Fruit fly (Drosophila melanogaster): Measurements from ENCODE around the gene CG15356.

Gene CG15356

DNA sequence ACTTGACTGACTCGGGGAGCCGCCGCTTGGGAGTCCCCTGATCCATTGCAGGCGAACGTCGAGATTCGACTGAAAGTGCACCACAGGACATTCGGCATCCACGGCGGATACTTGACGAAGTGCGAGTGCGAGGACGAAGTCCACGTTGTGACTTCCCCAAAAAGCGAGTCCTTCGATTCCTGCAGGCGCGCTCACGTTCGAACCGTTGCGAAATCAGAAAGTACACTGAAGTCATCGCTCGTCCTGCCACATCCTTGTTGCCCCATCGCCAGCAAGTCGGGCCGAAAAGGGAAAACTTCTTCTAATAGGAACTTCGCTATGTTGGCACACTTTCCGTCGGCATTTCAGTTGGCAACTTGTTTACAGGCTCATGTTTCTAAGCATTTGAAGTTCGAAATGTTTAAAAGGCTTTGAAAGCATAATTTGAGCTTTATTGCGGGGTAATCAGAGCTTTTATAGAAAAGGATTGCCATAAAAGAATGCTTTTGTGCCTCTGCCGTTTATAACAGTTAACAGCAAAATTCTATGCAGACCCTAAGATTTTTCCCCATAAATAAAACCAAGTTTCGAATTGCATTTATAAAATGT lies 25.6 kb upstream of the CG15356 start, which contains the start of gene CG33543:
CG33543 (minus strand) TSS at position 232 of the 588 bp plus-strand sequence.
- TF ChIP-seq foxo (GFP tag; optimal IDR thresholded peaks at IDR 0.05) (no peak), woc (GFP tag; optimal IDR thresholded peaks at IDR 0.05) (no peak), br (GFP tag; optimal IDR thresholded peaks at IDR 0.05) (no peak), Hr83 (GFP tag; optimal IDR thresholded peaks at IDR 0.05; ENCODE audit: poor library complexity, severe bottlenecking) (no peak), pan (optimal IDR thresholded peaks at IDR 0.05) (no peak), psq (GFP tag; optimal IDR thresholded peaks at IDR 0.05) (no peak), h (GFP tag; optimal IDR thresholded peaks at IDR 0.05) (no peak), HLH106 (tag; optimal IDR thresholded peaks at IDR 0.05) (no peak), Mio (GFP tag; optimal IDR thresholded peaks at IDR 0.05) (no peak), fru (GFP tag; optimal IDR thresholded peaks at IDR 0.05) (no peak), dl (GFP tag; optimal IDR thresholded peaks at IDR 0.05; ENCODE audit: insufficient read depth in 1 of 2, partially characterized antibody in 2 of 2) (no peak), Rel (GFP tag; optimal IDR thresholded peaks at IDR 0.05) (no peak), Rel (tag; optimal IDR thresholded peaks at IDR 0.05) (no peak), Abd-B (GFP tag; optimal IDR thresholded peaks at IDR 0.05) (no peak), ey (GFP tag; optimal IDR thresholded peaks at IDR 0.05) (no peak), Hnf4 (GFP tag; optimal IDR thresholded peaks at IDR 0.05) (no peak), Sp1 (GFP tag; optimal IDR thresholded peaks at IDR 0.05) (no peak), lola (GFP tag; optimal IDR thresholded peaks at IDR 0.05) (no peak), Dif (GFP tag; optimal IDR thresholded peaks at IDR 0.05; ENCODE audit: partially characterized antibody) (no peak), rgr (GFP tag; optimal IDR thresholded peaks at IDR 0.05) (no peak)

dm6 chr2L:1992060-1992459 lies 11.5 kb upstream of the CG15356 start, which contains the start of gene Obp22a:
TSS of gene Obp22a (minus strand) at chr2L:1992160.
- TF ChIP-seq jim (GFP tag; optimal IDR thresholded peaks at IDR 0.05) (no peak), sage (GFP tag; optimal IDR thresholded peaks at IDR 0.05) (no peak), Dfd (GFP tag; optimal IDR thresholded peaks at IDR 0.05) (no peak), fru (GFP tag; optimal IDR thresholded peaks at IDR 0.05) (no peak), Jra (GFP tag; optimal IDR thresholded peaks at IDR 0.05) (no peak), Hnf4 (GFP tag; optimal IDR thresholded peaks at IDR 0.05) (no peak), woc (GFP tag; optimal IDR thresholded peaks at IDR 0.05) (no peak), Vsx2 (GFP tag; optimal IDR thresholded peaks at IDR 0.05; ENCODE audit: partially characterized antibody) (no peak), N (GFP tag; optimal IDR thresholded peaks at IDR 0.05) (no peak), HLH106 (tag; optimal IDR thresholded peaks at IDR 0.05) (no peak), tai (GFP tag; optimal IDR thresholded peaks at IDR 0.05) (no peak), pan (optimal IDR thresholded peaks at IDR 0.05) (no peak), sv (GFP tag; optimal IDR thresholded peaks at IDR 0.05) (no peak), rgr (GFP tag; optimal IDR thresholded peaks at IDR 0.05) (no peak)

DNA sequence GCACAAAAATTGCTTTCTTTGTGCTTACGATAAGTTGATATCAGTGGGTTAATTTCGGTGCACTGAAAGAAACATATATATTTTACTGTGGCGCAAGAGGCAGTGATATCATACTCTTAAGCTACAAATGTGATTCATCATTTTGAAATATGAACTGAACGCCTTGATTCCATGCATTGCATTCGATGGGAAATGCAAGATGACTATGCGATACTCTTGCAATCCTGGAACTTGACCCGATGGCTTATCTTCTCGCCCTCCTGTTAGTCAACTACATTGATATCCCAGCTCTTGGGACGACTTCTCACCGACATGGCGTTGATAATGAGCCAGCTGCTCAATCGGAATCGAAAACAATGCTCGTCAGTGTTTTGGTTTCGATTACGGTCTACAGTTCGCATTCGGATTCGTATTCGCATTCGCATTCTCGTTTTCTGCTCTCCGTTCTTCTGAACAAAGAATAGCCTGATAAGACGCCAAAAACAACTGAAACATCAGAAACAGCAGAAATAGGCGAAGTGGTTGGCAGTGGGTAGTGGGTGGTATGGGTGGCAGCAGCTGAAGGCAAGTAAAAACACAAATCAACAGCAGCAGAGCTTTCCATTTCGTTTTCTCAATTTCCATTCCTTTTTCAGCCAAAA lies 8.8 kb upstream of the CG15356 start:
- TF ChIP-seq tai (GFP tag; optimal IDR thresholded peaks at IDR 0.05) (no peak), dl (GFP tag; optimal IDR thresholded peaks at IDR 0.05; ENCODE audit: insufficient read depth in 1 of 2, partially characterized antibody in 2 of 2) (peak in 1 of 2 experiments; percentile 22), Rel (GFP tag; optimal IDR thresholded peaks at IDR 0.05) (peak; percentile 3), Rel (tag; optimal IDR thresholded peaks at IDR 0.05) (peak; percentile 43), N (GFP tag; optimal IDR thresholded peaks at IDR 0.05) (no peak), pan (optimal IDR thresholded peaks at IDR 0.05) (no peak), Hnf4 (GFP tag; optimal IDR thresholded peaks at IDR 0.05) (peak; percentile 33), sage (GFP tag; optimal IDR thresholded peaks at IDR 0.05) (no peak), dmrt93B (GFP tag; optimal IDR thresholded peaks at IDR 0.05) (no peak), GATAd (GFP tag; optimal IDR thresholded peaks at IDR 0.05) (no peak), Vsx2 (GFP tag; optimal IDR thresholded peaks at IDR 0.05; ENCODE audit: partially characterized antibody) (no peak), h (GFP tag; optimal IDR thresholded peaks at IDR 0.05) (peak; percentile 65), CG32264 (GFP tag; optimal IDR thresholded peaks at IDR 0.05) (no peak), OdsH (GFP tag; optimal IDR thresholded peaks at IDR 0.05) (peak; percentile 21), fru (GFP tag; optimal IDR thresholded peaks at IDR 0.05) (peak; percentile 16), HLH106 (tag; optimal IDR thresholded peaks at IDR 0.05) (peak; percentile 1), foxo (GFP tag; optimal IDR thresholded peaks at IDR 0.05) (peak in 1 of 2 experiments; percentile 27), CrebA (GFP tag; optimal IDR thresholded peaks at IDR 0.05; ENCODE audit: borderline replicate concordance) (no peak), CG9705 (GFP tag; optimal IDR thresholded peaks at IDR 0.05) (no peak), psq (GFP tag; optimal IDR thresholded peaks at IDR 0.05) (peak; percentile 87), Sp1 (GFP tag; optimal IDR thresholded peaks at IDR 0.05) (peak; percentile 20), usp (GFP tag; optimal IDR thresholded peaks at IDR 0.05) (no peak), Abd-B (GFP tag; optimal IDR thresholded peaks at IDR 0.05) (no peak), Mio (GFP tag; optimal IDR thresholded peaks at IDR 0.05) (no peak), br (GFP tag; optimal IDR thresholded peaks at IDR 0.05) (peak; percentile 37), ey (GFP tag; optimal IDR thresholded peaks at IDR 0.05) (peak; percentile 45), Hr78 (GFP tag; optimal IDR thresholded peaks at IDR 0.05) (no peak), Jra (GFP tag; optimal IDR thresholded peaks at IDR 0.05) (peak; percentile 70), brk (GFP tag; optimal IDR thresholded peaks at IDR 0.05) (no peak), jim (GFP tag; optimal IDR thresholded peaks at IDR 0.05) (no peak), rgr (GFP tag; optimal IDR thresholded peaks at IDR 0.05) (peak; percentile 47), Dfd (GFP tag; optimal IDR thresholded peaks at IDR 0.05) (no peak), dsf (GFP tag; optimal IDR thresholded peaks at IDR 0.05; ENCODE audit: borderline replicate concordance) (no peak), Myc (optimal IDR thresholded peaks at IDR 0.05) (no peak), lola (GFP tag; optimal IDR thresholded peaks at IDR 0.05) (no peak), Dif (GFP tag; optimal IDR thresholded peaks at IDR 0.05; ENCODE audit: partially characterized antibody) (peak; percentile 1), sv (GFP tag; optimal IDR thresholded peaks at IDR 0.05) (no peak), Hr83 (GFP tag; optimal IDR thresholded peaks at IDR 0.05; ENCODE audit: poor library complexity, severe bottlenecking) (peak; percentile 49), woc (GFP tag; optimal IDR thresholded peaks at IDR 0.05) (no peak)
